Worm (Caenorhabditis elegans) whole organism, L3 larva: ENCODE data around the gene atgl-1.

Experiments
- R02D3.7 ChIP-seq: fragments of 150-350 bp; optimal IDR thresholded peaks from 2 replicates; lab custom pipeline; 2014; ENCODE audit warnings: missing biosample characterization, missing genetic modification characterization
- ZK546.5 ChIP-seq: sonication (generic microtip); optimal IDR thresholded peaks from 2 replicates; lab custom pipeline; 2017; ENCODE audit warnings: missing biosample characterization, missing genetic modification characterization
- aly-2 ChIP-seq: fragments of 150-350 bp; optimal IDR thresholded peaks from 2 replicates; lab custom pipeline; 2014; ENCODE audit warnings: missing biosample characterization, missing genetic modification characterization
- ama-1 ChIP-seq: fragments of 150-350 bp; optimal IDR thresholded peaks from 2 replicates; lab custom pipeline; 2018
- ceh-28 ChIP-seq: fragments of 150-350 bp; optimal IDR thresholded peaks from 2 replicates; lab custom pipeline; 2014; ENCODE audit warnings: missing biosample characterization, missing genetic modification reagents, missing genetic modification characterization
- ceh-82 ChIP-seq: fragments of 150-350 bp; optimal IDR thresholded peaks from 2 replicates; lab custom pipeline; 2014; ENCODE audit warnings: missing biosample characterization, missing genetic modification characterization
- ceh-9 ChIP-seq: sonication (generic microtip); optimal IDR thresholded peaks from 2 replicates; lab custom pipeline; 2018; ENCODE audit warnings: missing biosample characterization, missing genetic modification characterization
- daf-12 ChIP-seq: fragments of 150-350 bp; optimal IDR thresholded peaks from 2 replicates; lab custom pipeline; 2014; ENCODE audit warnings: missing biosample characterization, missing genetic modification reagents, missing genetic modification characterization
- egl-27 ChIP-seq: sonication (generic microtip); optimal IDR thresholded peaks from 4 replicates; lab custom pipeline; 2017; ENCODE audit warnings: missing biosample characterization, missing genetic modification reagents, missing genetic modification characterization
- egl-5 ChIP-seq: fragments of 150-350 bp; optimal IDR thresholded peaks from 2 replicates; lab custom pipeline; 2017; ENCODE audit warnings: missing biosample characterization, missing genetic modification reagents, missing genetic modification characterization, inconsistent platforms
- elt-1 ChIP-seq: fragments of 150-350 bp; optimal IDR thresholded peaks from 2 replicates; lab custom pipeline; 2014; ENCODE audit warnings: missing biosample characterization, missing genetic modification characterization
- elt-2 ChIP-seq: sonication (generic microtip); optimal IDR thresholded peaks from 2 replicates; lab custom pipeline; 2016; ENCODE audit warnings: missing genetic modification reagents, mild to moderate bottlenecking, missing genetic modification characterization, missing compliant biosample characterization
- elt-3 ChIP-seq, 3 experiments: fragments of 150-350 bp in 1 of 3; sonication (generic microtip) in 2 of 3; optimal IDR thresholded peaks; 2 replicates in 2 of 3; 4 replicates in 1 of 3; lab custom pipeline; 2014 to 2017; ENCODE audit warnings: missing biosample characterization in 3 of 3, missing genetic modification characterization in 3 of 3
- eor-1 ChIP-seq, 2 experiments: fragments of 150-350 bp; optimal IDR thresholded peaks; 2 replicates each; lab custom pipeline; 2014 to 2018; ENCODE audit warnings: missing biosample characterization in 2 of 2, missing genetic modification characterization in 2 of 2
- fkh-10 ChIP-seq: sonication (generic microtip); optimal IDR thresholded peaks from 2 replicates; lab custom pipeline; 2017; ENCODE audit warnings: missing biosample characterization, missing genetic modification reagents, missing genetic modification characterization
- fkh-2 ChIP-seq: fragments of 150-350 bp; optimal IDR thresholded peaks from 2 replicates; lab custom pipeline; 2014; ENCODE audit warnings: missing biosample characterization, missing genetic modification reagents, missing genetic modification characterization
- hmg-11 ChIP-seq: sonication (generic microtip); optimal IDR thresholded peaks from 2 replicates; lab custom pipeline; 2016; ENCODE audit warnings: missing genetic modification characterization, missing compliant biosample characterization
- lin-15B ChIP-seq: fragments of 150-350 bp; optimal IDR thresholded peaks from 2 replicates; lab custom pipeline; 2014; ENCODE audit warnings: missing biosample characterization, missing genetic modification characterization
- lin-39 ChIP-seq: fragments of 150-350 bp; optimal IDR thresholded peaks from 2 replicates; lab custom pipeline; 2018; ENCODE audit warnings: missing biosample characterization, missing genetic modification reagents, missing genetic modification characterization
- lsy-12 ChIP-seq: sonication (generic microtip); optimal IDR thresholded peaks from 2 replicates; lab custom pipeline; 2016; ENCODE audit warnings: mild to moderate bottlenecking, missing genetic modification characterization, missing compliant biosample characterization
- mdl-1 ChIP-seq: fragments of 150-350 bp; optimal IDR thresholded peaks from 2 replicates; lab custom pipeline; 2014; ENCODE audit warnings: missing biosample characterization, missing genetic modification characterization
- mml-1 ChIP-seq: fragments of 150-350 bp; sonication (generic microtip); optimal IDR thresholded peaks from 3 replicates; lab custom pipeline; 2014; ENCODE audit warnings: missing biosample characterization, missing genetic modification characterization
- nfya-1 ChIP-seq: sonication (generic microtip); optimal IDR thresholded peaks from 2 replicates; lab custom pipeline; 2017; ENCODE audit warnings: missing genetic modification characterization, mild to moderate bottlenecking, missing compliant biosample characterization, antibody characterized with exemption, moderate library complexity; ENCODE audit not compliant: insufficient read depth
- nhr-11 ChIP-seq: fragments of 150-350 bp; optimal IDR thresholded peaks from 2 replicates; lab custom pipeline; 2014; ENCODE audit warnings: missing biosample characterization, missing genetic modification characterization
- nhr-237 ChIP-seq: fragments of 150-350 bp; optimal IDR thresholded peaks from 2 replicates; lab custom pipeline; 2014; ENCODE audit warnings: missing biosample characterization, missing genetic modification characterization
- nhr-25 ChIP-seq: sonication (generic microtip); optimal IDR thresholded peaks from 2 replicates; lab custom pipeline; 2017; ENCODE audit warnings: missing biosample characterization, missing genetic modification characterization
- nhr-28 ChIP-seq: fragments of 150-350 bp; optimal IDR thresholded peaks from 2 replicates; lab custom pipeline; 2014; ENCODE audit warnings: missing biosample characterization, missing genetic modification characterization
- nhr-43 ChIP-seq: sonication (generic microtip); optimal IDR thresholded peaks from 2 replicates; lab custom pipeline; 2016; ENCODE audit warnings: mild to moderate bottlenecking, missing genetic modification characterization, missing compliant biosample characterization; ENCODE audit not compliant: poor library complexity, severe bottlenecking
- nhr-67 ChIP-seq: fragments of 150-350 bp; optimal IDR thresholded peaks from 2 replicates; lab custom pipeline; 2014; ENCODE audit warnings: missing biosample characterization, missing genetic modification characterization
- pha-4 ChIP-seq: fragments of 150-350 bp; optimal IDR thresholded peaks from 2 replicates; lab custom pipeline; 2014; ENCODE audit warnings: missing biosample characterization, missing genetic modification reagents, missing genetic modification characterization
- pqm-1 ChIP-seq: fragments of 150-350 bp; optimal IDR thresholded peaks from 2 replicates; lab custom pipeline; 2017; ENCODE audit warnings: missing biosample characterization, missing genetic modification characterization, inconsistent platforms
- skn-1 ChIP-seq: fragments of 150-350 bp; optimal IDR thresholded peaks from 2 replicates; lab custom pipeline; 2014; ENCODE audit warnings: missing biosample characterization, missing genetic modification characterization
- snpc-4 ChIP-seq: fragments of 150-350 bp; optimal IDR thresholded peaks from 2 replicates; lab custom pipeline; 2014; ENCODE audit warnings: missing biosample characterization, missing genetic modification characterization
- tbx-2 ChIP-seq: sonication (generic microtip); optimal IDR thresholded peaks from 2 replicates; lab custom pipeline; 2016; ENCODE audit warnings: mild to moderate bottlenecking, missing genetic modification characterization, missing compliant biosample characterization
- unc-39 ChIP-seq: sonication (generic microtip); optimal IDR thresholded peaks from 4 replicates; lab custom pipeline; 2017; ENCODE audit warnings: missing biosample characterization, missing genetic modification characterization
- unc-62 ChIP-seq: fragments of 150-350 bp; sonication (generic microtip); optimal IDR thresholded peaks from 4 replicates; lab custom pipeline; 2014; ENCODE audit warnings: missing biosample characterization, missing genetic modification reagents, missing genetic modification characterization
- ztf-11 ChIP-seq: fragments of 150-350 bp; optimal IDR thresholded peaks from 2 replicates; lab custom pipeline; 2014; ENCODE audit warnings: missing biosample characterization, missing genetic modification characterization
- ztf-4 ChIP-seq: fragments of 150-350 bp; optimal IDR thresholded peaks from 2 replicates; lab custom pipeline; 2014; ENCODE audit warnings: missing biosample characterization, missing genetic modification characterization

The atgl-1 gene

DNA sequence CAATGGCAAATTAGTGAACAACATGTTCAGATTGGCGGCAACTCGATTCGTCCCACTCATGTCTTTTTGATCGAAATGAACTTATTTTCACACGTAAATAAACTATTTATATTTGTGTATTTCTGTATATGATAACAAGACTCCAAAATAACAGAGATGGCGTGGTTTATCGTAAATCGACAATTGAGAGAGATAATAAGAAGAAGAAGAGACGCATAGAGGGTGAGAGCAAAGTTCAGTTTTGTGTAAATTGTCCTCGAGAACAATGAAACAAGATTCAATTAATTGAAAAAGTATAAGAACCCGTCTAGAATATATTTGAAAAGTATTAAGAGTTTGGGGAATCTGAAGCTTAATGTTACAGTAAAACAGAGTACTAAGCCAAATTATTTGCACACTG lies 7.8 kb downstream of the atgl-1 start:
- no peak for TF ChIP-seq elt-3 (tag; optimal IDR thresholded peaks at IDR 0.05; lab: Kevin White, UChicago)
- TF ChIP-seq lin-15B (tag; lab: Kevin White, UChicago) = peak; percentile 2
- TF ChIP-seq elt-1 = no peak
- TF ChIP-seq nhr-43 (tag; lab: Kevin White, UChicago) = no peak
- no peak for TF ChIP-seq nhr-11 (tag; lab: Kevin White, UChicago)
- peak; percentile 69 for TF ChIP-seq pqm-1
- TF ChIP-seq nhr-25 (tag; lab: Kevin White, UChicago) = peak; percentile 3
- peak; percentile 26 for TF ChIP-seq elt-2
- TF ChIP-seq R02D3.7 (tag; lab: Kevin White, UChicago) = peak; percentile 12
- TF ChIP-seq, all 47 proteins: peak for 5

ce11 chrIII:6406829-6407228 lies 12.4 kb downstream of the atgl-1 start, which contains the start of gene let-756:
let-756 (plus strand) TSS chrIII:6407129.
- TF ChIP-seq mdl-1 (tag; lab: Kevin White, UChicago) (no peak), elt-2 (no peak), ama-1 (no peak), ztf-11 (tag; lab: Kevin White, UChicago) (no peak)

- TF ChIP-seq fkh-10 = no peak
- TF ChIP-seq snpc-4 (tag; lab: Kevin White, UChicago) = no peak
- TF ChIP-seq nfya-1 (tag; lab: Kevin White, UChicago) = peak; percentile 37
- no peak for TF ChIP-seq egl-5
- peak; percentile 31 for TF ChIP-seq lin-39 (tag; lab: Kevin White, UChicago)
- peak; percentile 78 for TF ChIP-seq nhr-11 (tag; lab: Kevin White, UChicago)
- no peak for TF ChIP-seq aly-2
- TF ChIP-seq daf-12 (tag; lab: Kevin White, UChicago) = no peak
Measured at ce11 chrIII:6405121-6405520, 14.1 kb downstream of the atgl-1 start.

DNA sequence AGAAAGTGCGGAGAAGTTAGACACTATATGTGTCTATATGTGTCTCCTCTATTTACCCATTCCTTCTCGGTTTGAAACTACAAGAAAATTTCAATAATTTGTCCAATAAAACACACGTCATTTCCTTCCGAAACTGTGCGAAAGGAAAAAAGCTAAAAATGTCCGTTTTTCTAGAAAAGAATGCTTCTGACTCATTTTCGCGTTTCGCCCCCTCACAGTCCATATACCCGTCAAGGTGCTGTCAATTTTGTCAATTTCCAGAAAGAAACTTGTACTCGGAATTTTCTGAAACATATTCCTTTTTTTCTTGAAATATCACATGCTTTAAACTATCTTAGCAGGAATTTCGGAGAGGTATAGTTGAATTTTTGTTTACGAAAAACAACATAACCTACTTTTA lies 16.4 kb downstream of the atgl-1 start:
- TF ChIP-seq nhr-237 (no peak), unc-39 (tag; lab: Kevin White, UChicago) (no peak), mml-1 (tag; lab: Kevin White, UChicago) (no peak), unc-62 (GFP tag; lab: Kevin White, UChicago) (no peak), egl-27 (tag; lab: Kevin White, UChicago) (no peak), tbx-2 (no peak), skn-1 (tag; lab: Kevin White, UChicago) (no peak), eor-1 (tag; optimal IDR thresholded peaks at IDR 0.05; lab: Kevin White, UChicago) (no peak), ceh-28 (tag; lab: Kevin White, UChicago) (no peak), fkh-10 (no peak), ztf-4 (no peak), egl-5 (no peak), pha-4 (tag; lab: Kevin White, UChicago) (no peak), nhr-43 (tag; lab: Kevin White, UChicago) (no peak), hmg-11 (tag; lab: Kevin White, UChicago) (no peak), lsy-12 (no peak), ZK546.5 (tag; lab: Kevin White, UChicago) (no peak), ceh-9 (no peak), elt-1 (no peak), nhr-28 (tag; lab: Kevin White, UChicago) (no peak)

ce11 chrIII:6402346-6402745 lies 16.9 kb downstream of the atgl-1 start:
- TF ChIP-seq nfya-1 (tag; lab: Kevin White, UChicago) (peak; percentile 23), aly-2 (no peak), nhr-11 (tag; lab: Kevin White, UChicago) (peak; percentile 65), ceh-28 (tag; lab: Kevin White, UChicago) (no peak), lin-39 (tag; lab: Kevin White, UChicago) (peak; percentile 56), fkh-2 (no peak), nhr-67 (no peak), nhr-237 (no peak), ztf-11 (tag; lab: Kevin White, UChicago) (no peak), elt-3 (tag; optimal IDR thresholded peaks at IDR 0.05; lab: Kevin White, UChicago) (no peak), fkh-10 (no peak), ztf-4 (no peak), ceh-82 (tag; lab: Kevin White, UChicago) (no peak)
